Worm (Caenorhabditis elegans) whole organism, early embryonic: ENCODE measurements around the gene T05E12.8.

ENCODE experiments used
- ama-1 ChIP-seq: fragments of 150-350 bp; optimal IDR thresholded peaks from 2 replicates; lab custom pipeline; 2014
- ets-7 ChIP-seq: sonication (generic microtip); optimal IDR thresholded peaks from 2 replicates; lab custom pipeline; 2016; ENCODE audit warnings: missing genotype, missing genetic modification characterization, missing compliant biosample characterization
- flt-1 ChIP-seq: fragments of 200-800 bp; sonication (Bioruptor generic); IDR thresholded peaks from 2 replicates; pipeline ENCODE4 v1.3.6; 2022; ENCODE audit warnings: missing genetic modification characterization, missing compliant biosample characterization
- pes-1 ChIP-seq: fragments of 200-800 bp; sonication (Bioruptor generic); IDR thresholded peaks from 2 replicates; pipeline ENCODE4 v1.3.6; 2022; ENCODE audit warnings: missing genetic modification reagents, missing genetic modification characterization, missing compliant biosample characterization
- scrt-1 ChIP-seq: fragments of 200-800 bp; sonication (Bioruptor generic); IDR thresholded peaks from 2 replicates; pipeline ENCODE4 v1.3.6; 2022; ENCODE audit warnings: missing genetic modification characterization, missing compliant biosample characterization
- tbx-37 ChIP-seq: fragments of 200-800 bp; sonication (Bioruptor generic); conservative IDR thresholded peaks from 2 replicates; pipeline ENCODE4 v1.3.6; 2022; ENCODE audit warnings: missing genetic modification reagents, missing genetic modification characterization, missing compliant biosample characterization
- tra-4 ChIP-seq: sonication (generic microtip); optimal IDR thresholded peaks from 2 replicates; lab custom pipeline; 2017; ENCODE audit warnings: missing genetic modification characterization, missing compliant biosample characterization

DNA sequence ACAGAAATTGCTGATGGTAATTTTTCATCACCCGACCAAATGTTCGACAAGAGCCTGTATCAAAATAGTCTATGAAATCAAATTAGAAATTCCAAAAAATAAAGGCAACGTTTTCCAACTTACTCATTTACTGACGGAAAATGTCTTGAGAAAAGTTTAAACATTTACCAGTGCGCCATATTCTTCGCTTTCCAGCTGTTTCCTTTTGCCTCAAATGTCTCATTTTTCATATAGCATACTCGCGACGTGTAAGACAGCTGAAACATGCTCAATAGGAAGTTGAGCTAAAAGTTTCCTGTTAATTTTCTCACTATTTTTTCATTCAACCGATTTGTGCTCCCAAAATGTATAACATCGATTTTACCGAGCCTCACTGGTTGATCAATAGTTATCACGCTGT lies 9.0 kb upstream of the T05E12.8 start, which contains the start of gene sri-66:
- no peak for TF ChIP-seq tra-4
- TF ChIP-seq ama-1: no peak
- no peak for TF ChIP-seq pes-1 (GFP tag; lab: Robert Waterston, UW)
- no peak for TF ChIP-seq ets-7 (tag; lab: Kevin White, UChicago)
- no peak for TF ChIP-seq flt-1 (GFP tag; lab: Robert Waterston, UW)
- TF ChIP-seq tbx-37 (GFP tag; lab: Robert Waterston, UW): no peak
- no peak for TF ChIP-seq scrt-1 (GFP tag; lab: Robert Waterston, UW)
